Fruit fly (Drosophila melanogaster): ENCODE measurements around the gene lz.

lz gene

dm6 chrX:9250161-9250831 lies 34.2 kb upstream of the lz start, which contains the start of gene CG17754:
TSS of gene CG17754 (plus strand) at chrX:9250420.
- TF ChIP-seq D1 (tag; optimal IDR thresholded peaks at IDR 0.05) (no peak), EcR (GFP tag; optimal IDR thresholded peaks at IDR 0.05) (no peak), Snoo (tag; optimal IDR thresholded peaks at IDR 0.05) (no peak), rn (GFP tag; IDR thresholded peaks at IDR 0.05) (no peak), CG8159 (tag; optimal IDR thresholded peaks at IDR 0.05) (no peak), Pif1A (GFP tag; optimal IDR thresholded peaks at IDR 0.05) (no peak), CG17806 (tag; optimal IDR thresholded peaks at IDR 0.05) (no peak), CG9948 (tag; optimal IDR thresholded peaks at IDR 0.05) (no peak), fd96Ca (GFP tag; IDR thresholded peaks at IDR 0.05) (0 out of 3 replicates have a peak, but pooled peaks have one; percentile 41), CG8301 (tag; optimal IDR thresholded peaks at IDR 0.05) (no peak), Pif1B (GFP tag; optimal IDR thresholded peaks at IDR 0.05) (no peak), CG34367 (tag; optimal IDR thresholded peaks at IDR 0.05) (no peak), CG4496 (GFP tag; IDR thresholded peaks at IDR 0.05) (peak; percentile 61), CG14655 (GFP tag; optimal IDR thresholded peaks at IDR 0.05) (no peak), CG32121 (GFP tag; IDR thresholded peaks at IDR 0.05) (no peak)

- no peak for TF ChIP-seq CG10348 (GFP tag; IDR thresholded peaks at IDR 0.05)
- TF ChIP-seq fd96Ca (GFP tag; IDR thresholded peaks at IDR 0.05), result peak; percentile 76
- peak; percentile 63 for TF ChIP-seq CG8159 (tag; optimal IDR thresholded peaks at IDR 0.05)
- TF ChIP-seq CG15710 (tag; optimal IDR thresholded peaks at IDR 0.05), result peak; percentile 43
- TF ChIP-seq CG32121 (GFP tag; IDR thresholded peaks at IDR 0.05), result peak; percentile 77
- no peak for TF ChIP-seq Snoo (tag; optimal IDR thresholded peaks at IDR 0.05)
- TF ChIP-seq Pif1A (GFP tag; optimal IDR thresholded peaks at IDR 0.05), result peak; percentile 60
- peak; percentile 64 for TF ChIP-seq CG14655 (GFP tag; optimal IDR thresholded peaks at IDR 0.05)
- peak; percentile 48 for TF ChIP-seq CG17806 (tag; optimal IDR thresholded peaks at IDR 0.05)
- 0 out of 2 replicates have a peak, but pooled peaks have one; percentile 21 for TF ChIP-seq rn (GFP tag; IDR thresholded peaks at IDR 0.05)
- TF ChIP-seq Ets98B (GFP tag; IDR thresholded peaks at IDR 0.05), result peak; percentile 63
- TF ChIP-seq Pif1B (GFP tag; optimal IDR thresholded peaks at IDR 0.05), result no peak
- no peak for TF ChIP-seq CG13204 (GFP tag; optimal IDR thresholded peaks at IDR 0.05)
- peak; percentile 6 for TF ChIP-seq gl (tag; optimal IDR thresholded peaks at IDR 0.05)
- peak; percentile 55 for TF ChIP-seq CG34367 (tag; optimal IDR thresholded peaks at IDR 0.05)
- peak; percentile 13 for TF ChIP-seq CG9948 (tag; optimal IDR thresholded peaks at IDR 0.05)
- TF ChIP-seq CG12605 (GFP tag; IDR thresholded peaks at IDR 0.05), result peak; percentile 56; the same call in 1 of the 2 replicates
- TF ChIP-seq CG8301 (tag; optimal IDR thresholded peaks at IDR 0.05), result peak; percentile 51
- peak; percentile 72 for TF ChIP-seq CG4496 (GFP tag; IDR thresholded peaks at IDR 0.05)
- TF ChIP-seq EcR (GFP tag; optimal IDR thresholded peaks at IDR 0.05), result peak; percentile 79
- TF ChIP-seq D1 (tag; optimal IDR thresholded peaks at IDR 0.05), result no peak
Measured at dm6 chrX:9251212-9251877, 33.1 kb upstream of the lz start.

dm6 chrX:9252051-9252708 lies 32.3 kb upstream of the lz start:
- TF ChIP-seq CG8159 (tag; optimal IDR thresholded peaks at IDR 0.05) (no peak), CG12605 (GFP tag; IDR thresholded peaks at IDR 0.05) (peak; percentile 34), CG8301 (tag; optimal IDR thresholded peaks at IDR 0.05) (no peak), gl (tag; optimal IDR thresholded peaks at IDR 0.05) (no peak), D1 (tag; optimal IDR thresholded peaks at IDR 0.05) (no peak), CG10348 (GFP tag; IDR thresholded peaks at IDR 0.05) (no peak), CG14655 (GFP tag; optimal IDR thresholded peaks at IDR 0.05) (no peak), EcR (GFP tag; optimal IDR thresholded peaks at IDR 0.05) (peak; percentile 60), Snoo (tag; optimal IDR thresholded peaks at IDR 0.05) (no peak), Ets98B (GFP tag; IDR thresholded peaks at IDR 0.05) (peak; percentile 40; the same call in 1 of the 2 replicates), CG4496 (GFP tag; IDR thresholded peaks at IDR 0.05) (peak; percentile 65), CG13204 (GFP tag; optimal IDR thresholded peaks at IDR 0.05) (no peak), CG32121 (GFP tag; IDR thresholded peaks at IDR 0.05) (peak; percentile 49; the same call in 1 of the 2 replicates), fd96Ca (GFP tag; IDR thresholded peaks at IDR 0.05) (peak; percentile 55; the same call in 1 of the 3 replicates), Pif1B (GFP tag; optimal IDR thresholded peaks at IDR 0.05) (no peak), CG9948 (tag; optimal IDR thresholded peaks at IDR 0.05) (peak; percentile 18), CG17806 (tag; optimal IDR thresholded peaks at IDR 0.05) (no peak), CG34367 (tag; optimal IDR thresholded peaks at IDR 0.05) (peak; percentile 0), Pif1A (GFP tag; optimal IDR thresholded peaks at IDR 0.05) (no peak), rn (GFP tag; IDR thresholded peaks at IDR 0.05) (no peak), CG15710 (tag; optimal IDR thresholded peaks at IDR 0.05) (no peak)

DNA sequence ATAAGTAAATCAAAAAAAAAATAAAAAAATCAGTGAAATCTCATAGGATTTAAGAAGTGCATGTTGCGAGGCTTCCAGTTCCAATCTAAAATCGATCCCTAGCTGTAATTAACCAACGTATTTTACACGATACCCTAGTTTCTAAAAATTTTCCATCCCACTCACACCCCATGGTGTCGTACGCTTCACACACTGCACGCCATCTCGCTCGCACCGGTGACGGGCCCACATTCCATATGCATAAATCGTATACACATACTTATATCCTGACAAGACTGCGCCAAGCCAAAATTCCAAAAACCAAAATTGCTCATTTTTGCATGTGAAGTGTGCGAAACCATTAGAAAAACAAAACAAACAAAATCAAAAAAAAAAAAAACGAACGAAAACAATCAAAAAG lies 29.4 kb upstream of the lz start:
- TF ChIP-seq Ets98B (GFP tag; IDR thresholded peaks at IDR 0.05) (no peak), CG8301 (tag; optimal IDR thresholded peaks at IDR 0.05) (no peak), CG4496 (GFP tag; IDR thresholded peaks at IDR 0.05) (no peak), CG10348 (GFP tag; IDR thresholded peaks at IDR 0.05) (no peak), CG17806 (tag; optimal IDR thresholded peaks at IDR 0.05) (no peak), CG9948 (tag; optimal IDR thresholded peaks at IDR 0.05) (no peak), CG15710 (tag; optimal IDR thresholded peaks at IDR 0.05) (no peak), rn (GFP tag; IDR thresholded peaks at IDR 0.05) (no peak), Pif1A (GFP tag; optimal IDR thresholded peaks at IDR 0.05) (no peak), EcR (GFP tag; optimal IDR thresholded peaks at IDR 0.05) (no peak), CG13204 (GFP tag; optimal IDR thresholded peaks at IDR 0.05) (no peak), CG8159 (tag; optimal IDR thresholded peaks at IDR 0.05) (no peak), CG14655 (GFP tag; optimal IDR thresholded peaks at IDR 0.05) (no peak)

Measured in whole organism, pupa.